Fruit fly (Drosophila melanogaster) whole organism, wandering third instar larva: ENCODE results near the gene CG44428.
A peak's percentile ranks its signal among the peaks of the same experiment; 100 is the strongest.

Experiments
- Abd-B ChIP-seq: fragments of >200 bp; optimal IDR thresholded peaks from 2 replicates; lab custom pipeline; 2017; ENCODE audit warnings: missing biosample characterization, missing genetic modification characterization
- CG32264 ChIP-seq: fragments of 200-800 bp; sonication (Bioruptor generic); optimal IDR thresholded peaks from 2 replicates; lab custom pipeline; 2016; ENCODE audit warnings: missing biosample characterization, missing genetic modification characterization
- CG9705 ChIP-seq: fragments of 200-800 bp; sonication (Bioruptor generic); optimal IDR thresholded peaks from 2 replicates; lab custom pipeline; 2018; ENCODE audit warnings: missing biosample characterization, mild to moderate bottlenecking, missing genetic modification characterization
- CrebA ChIP-seq: fragments of 200-800 bp; sonication (Bioruptor generic); optimal IDR thresholded peaks from 2 replicates; lab custom pipeline; 2016; ENCODE audit warnings: missing biosample characterization, mild to moderate bottlenecking, missing genetic modification characterization, borderline replicate concordance
- Dfd ChIP-seq: fragments of >200 bp; optimal IDR thresholded peaks from 2 replicates; lab custom pipeline; 2017; ENCODE audit warnings: missing biosample characterization, missing genetic modification characterization
- Dif ChIP-seq: fragments of 200-275, 200-300 bp; sonication (Bioruptor generic); optimal IDR thresholded peaks from 2 replicates; lab custom pipeline; 2018; ENCODE audit warnings: missing biosample characterization, missing genetic modification characterization; ENCODE audit not compliant: partially characterized antibody
- GATAd ChIP-seq: sonication (Bioruptor generic); optimal IDR thresholded peaks from 2 replicates; lab custom pipeline; 2016; ENCODE audit warnings: missing biosample characterization, missing genetic modification characterization
- HLH106 ChIP-seq: fragments of 200-800 bp; optimal IDR thresholded peaks from 3 replicates; lab custom pipeline; 2019; ENCODE audit warnings: missing biosample characterization, mild to moderate bottlenecking, missing genetic modification characterization, moderate library complexity
- Hnf4 ChIP-seq: fragments of 200-800 bp; sonication (Bioruptor generic); optimal IDR thresholded peaks from 2 replicates; lab custom pipeline; 2016; ENCODE audit warnings: missing biosample characterization, mild to moderate bottlenecking, missing genetic modification characterization
- Hr78 ChIP-seq: fragments of >200 bp; optimal IDR thresholded peaks from 2 replicates; lab custom pipeline; 2017; ENCODE audit warnings: missing biosample characterization, missing genetic modification characterization
- Hr83 ChIP-seq: fragments of 200-300 bp; sonication (Bioruptor generic); optimal IDR thresholded peaks from 2 replicates; lab custom pipeline; 2016; ENCODE audit warnings: missing biosample characterization, mild to moderate bottlenecking, missing genetic modification characterization, moderate library complexity; ENCODE audit not compliant: poor library complexity, severe bottlenecking
- Jra ChIP-seq: sonication (Bioruptor generic); optimal IDR thresholded peaks from 2 replicates; lab custom pipeline; 2016; ENCODE audit warnings: missing biosample characterization, missing genetic modification characterization
- Mio ChIP-seq: sonication (Bioruptor generic); optimal IDR thresholded peaks from 2 replicates; lab custom pipeline; 2016; ENCODE audit warnings: missing biosample characterization, missing genetic modification characterization
- Myc ChIP-seq: fragments of >200 bp; optimal IDR thresholded peaks from 2 replicates; lab custom pipeline; 2017
- N ChIP-seq: fragments of >200 bp; optimal IDR thresholded peaks from 2 replicates; lab custom pipeline; 2018; ENCODE audit warnings: missing biosample characterization, missing external identifiers, missing genetic modification characterization
- OdsH ChIP-seq: fragments of 200-800 bp; sonication (Bioruptor generic); optimal IDR thresholded peaks from 2 replicates; lab custom pipeline; 2016; ENCODE audit warnings: missing biosample characterization, mild to moderate bottlenecking, missing genetic modification characterization
- Rel ChIP-seq, 2 experiments: fragments of 200-800 bp; sonication (Bioruptor generic) in 1 of 2; optimal IDR thresholded peaks; 2 replicates in 1 of 2; 3 replicates in 1 of 2; lab custom pipeline; 2016 to 2019; ENCODE audit warnings: mild to moderate bottlenecking in 2 of 2, missing biosample characterization in 2 of 2, missing genetic modification characterization in 2 of 2, moderate library complexity in 1 of 2
- Sp1 ChIP-seq: fragments of 200-800 bp; sonication (Bioruptor generic); optimal IDR thresholded peaks from 3 replicates; lab custom pipeline; 2019; ENCODE audit warnings: missing biosample characterization, mild to moderate bottlenecking, missing genetic modification characterization, moderate library complexity
- Vsx2 ChIP-seq: fragments of 200-300, 225-300 bp; sonication (Bioruptor generic); optimal IDR thresholded peaks from 2 replicates; lab custom pipeline; 2018; ENCODE audit warnings: missing biosample characterization, missing genetic modification characterization; ENCODE audit not compliant: partially characterized antibody
- br ChIP-seq: fragments of 200-800 bp; sonication (Bioruptor generic); optimal IDR thresholded peaks from 2 replicates; lab custom pipeline; 2016; ENCODE audit warnings: missing biosample characterization, missing genetic modification characterization
- brk ChIP-seq: fragments of 200-800 bp; sonication (Bioruptor generic); optimal IDR thresholded peaks from 2 replicates; lab custom pipeline; 2016; ENCODE audit warnings: missing biosample characterization, mild to moderate bottlenecking, missing genetic modification characterization
- dl ChIP-seq, 2 experiments: fragments of 175-275, 200-275 bp in 1 of 2; fragments of 200-275 bp in 1 of 2; sonication (Bioruptor generic); optimal IDR thresholded peaks; lab custom pipeline; 2018; ENCODE audit warnings: mild to moderate bottlenecking in 2 of 2, missing biosample characterization in 2 of 2, missing genetic modification characterization in 2 of 2, moderate library complexity in 2 of 2; ENCODE audit not compliant: partially characterized antibody in 2 of 2, insufficient read depth in 1 of 2
- dmrt93B ChIP-seq: fragments of 200-800 bp; sonication (Bioruptor generic); optimal IDR thresholded peaks from 2 replicates; lab custom pipeline; 2018; ENCODE audit warnings: missing biosample characterization, mild to moderate bottlenecking, missing genetic modification characterization
- dsf ChIP-seq: sonication (Bioruptor generic); optimal IDR thresholded peaks from 2 replicates; lab custom pipeline; 2016; ENCODE audit warnings: missing biosample characterization, missing genetic modification characterization, borderline replicate concordance
- ey ChIP-seq: fragments of 200-800 bp; sonication (Bioruptor generic); optimal IDR thresholded peaks from 2 replicates; lab custom pipeline; 2016; ENCODE audit warnings: missing biosample characterization, missing genetic modification characterization
- foxo ChIP-seq, 2 experiments: fragments of 200-800 bp; sonication (Bioruptor generic); optimal IDR thresholded peaks; 2 replicates in 1 of 2; 3 replicates in 1 of 2; lab custom pipeline; 2016 to 2017; ENCODE audit warnings: missing biosample characterization in 2 of 2, missing genetic modification characterization in 2 of 2
- fru ChIP-seq: fragments of 200-800 bp; sonication (Bioruptor generic); optimal IDR thresholded peaks from 3 replicates; lab custom pipeline; 2016; ENCODE audit warnings: missing biosample characterization, mild to moderate bottlenecking, missing genetic modification characterization
- h ChIP-seq: fragments of 200-800 bp; sonication (Bioruptor generic); optimal IDR thresholded peaks from 3 replicates; lab custom pipeline; 2016; ENCODE audit warnings: missing biosample characterization, mild to moderate bottlenecking, missing genetic modification characterization
- jim ChIP-seq: fragments of 175-275, 200-325 bp; sonication (Bioruptor generic); optimal IDR thresholded peaks from 2 replicates; lab custom pipeline; 2016; ENCODE audit warnings: missing biosample characterization, mild to moderate bottlenecking, missing genetic modification characterization
- lola ChIP-seq: fragments of >200 bp; optimal IDR thresholded peaks from 2 replicates; lab custom pipeline; 2017; ENCODE audit warnings: missing biosample characterization, missing genetic modification characterization
- pan ChIP-seq: fragments of >200 bp; optimal IDR thresholded peaks from 2 replicates; lab custom pipeline; 2017
- psq ChIP-seq: fragments of 200-800 bp; sonication (Bioruptor generic); optimal IDR thresholded peaks from 3 replicates; lab custom pipeline; 2017; ENCODE audit warnings: missing biosample characterization, mild to moderate bottlenecking, missing genetic modification characterization, moderate library complexity
- rgr ChIP-seq: fragments of 200-800 bp; sonication (Bioruptor generic); optimal IDR thresholded peaks from 3 replicates; lab custom pipeline; 2016; ENCODE audit warnings: missing biosample characterization, mild to moderate bottlenecking, missing genetic modification characterization
- sage ChIP-seq: fragments of 200-800 bp; sonication (Bioruptor generic); optimal IDR thresholded peaks from 2 replicates; lab custom pipeline; 2016; ENCODE audit warnings: missing biosample characterization, mild to moderate bottlenecking, missing genetic modification characterization
- sv ChIP-seq: fragments of 200-800 bp; sonication (Bioruptor generic); optimal IDR thresholded peaks from 3 replicates; lab custom pipeline; 2016; ENCODE audit warnings: missing biosample characterization, missing genetic modification characterization
- tai ChIP-seq: sonication (Bioruptor generic); optimal IDR thresholded peaks from 2 replicates; lab custom pipeline; 2016; ENCODE audit warnings: missing biosample characterization, missing genetic modification characterization
- usp ChIP-seq: fragments of >200 bp; optimal IDR thresholded peaks from 2 replicates; lab custom pipeline; 2017; ENCODE audit warnings: missing biosample characterization, missing genetic modification characterization
- woc ChIP-seq: sonication (Bioruptor generic); optimal IDR thresholded peaks from 2 replicates; lab custom pipeline; 2016; ENCODE audit warnings: missing biosample characterization, mild to moderate bottlenecking, missing genetic modification characterization

The CG44428 gene

dm6 chrX:13530199-13530788 lies at the start of gene CG44428:
Gene CG44428 (minus strand): TSS chrX:13530249.
- peak; percentile 94 for TF ChIP-seq Dfd (GFP tag; lab: Kevin White, UChicago)
- no peak for TF ChIP-seq dl (GFP tag; optimal IDR thresholded peaks at IDR 0.05; lab: Kevin White, UChicago; ENCODE audit: insufficient read depth in 1 of 2, partially characterized antibody in 2 of 2)

dm6 chrX:13579322-13579721 lies 49.3 kb upstream of the CG44428 start:
- TF ChIP-seq dmrt93B (no peak), CG32264 (GFP tag; lab: Kevin White, UChicago) (no peak), foxo (GFP tag; optimal IDR thresholded peaks at IDR 0.05; lab: Kevin White, UChicago) (no peak), brk (GFP tag; lab: Kevin White, UChicago) (no peak), sv (no peak), dl (GFP tag; optimal IDR thresholded peaks at IDR 0.05; lab: Kevin White, UChicago; ENCODE audit: insufficient read depth in 1 of 2, partially characterized antibody in 2 of 2) (no peak), Vsx2 (GFP tag; lab: Kevin White, UChicago) (no peak), Dfd (GFP tag; lab: Kevin White, UChicago) (no peak), Mio (GFP tag; lab: Kevin White, UChicago) (no peak), psq (GFP tag; lab: Kevin White, UChicago) (no peak), usp (no peak), OdsH (GFP tag; lab: Kevin White, UChicago) (no peak), Abd-B (GFP tag; lab: Kevin White, UChicago) (no peak), GATAd (GFP tag; lab: Kevin White, UChicago) (no peak), CrebA (GFP tag; lab: Kevin White, UChicago) (no peak), sage (GFP tag; lab: Kevin White, UChicago) (no peak), fru (no peak), tai (GFP tag; lab: Kevin White, UChicago) (no peak), rgr (GFP tag; lab: Kevin White, UChicago) (no peak), lola (no peak)

- TF ChIP-seq Abd-B (GFP tag; lab: Kevin White, UChicago) = no peak
- no peak for TF ChIP-seq psq (GFP tag; lab: Kevin White, UChicago)
- TF ChIP-seq h = no peak
- no peak for TF ChIP-seq HLH106 (tag; lab: Kevin White, UChicago)
- no peak for TF ChIP-seq usp
- peak; percentile 29 for TF ChIP-seq ey
- no peak for TF ChIP-seq sage (GFP tag; lab: Kevin White, UChicago)
- peak in 1 of 2 experiments; percentile 29 for TF ChIP-seq foxo (GFP tag; optimal IDR thresholded peaks at IDR 0.05; lab: Kevin White, UChicago)
- no peak for TF ChIP-seq fru
Observed at dm6 chrX:13572382-13572781, 42.3 kb upstream of the CG44428 start.

- no peak for TF ChIP-seq dsf (GFP tag; lab: Kevin White, UChicago)
- no peak for TF ChIP-seq Dif (GFP tag; lab: Kevin White, UChicago)
- peak; percentile 1 for TF ChIP-seq tai (GFP tag; lab: Kevin White, UChicago)
- TF ChIP-seq psq (GFP tag; lab: Kevin White, UChicago) = peak; percentile 24
- TF ChIP-seq N (GFP tag; lab: Kevin White, UChicago) = no peak
- peak in 1 of 2 experiments; percentile 48 for TF ChIP-seq foxo (GFP tag; optimal IDR thresholded peaks at IDR 0.05; lab: Kevin White, UChicago)
- peak; percentile 72 for TF ChIP-seq rgr (GFP tag; lab: Kevin White, UChicago)
- TF ChIP-seq Sp1 (GFP tag; lab: Kevin White, UChicago) = peak; percentile 5
- TF ChIP-seq Abd-B (GFP tag; lab: Kevin White, UChicago) = no peak
- no peak for TF ChIP-seq Dfd (GFP tag; lab: Kevin White, UChicago)
- TF ChIP-seq ey = peak; percentile 10
- no peak for TF ChIP-seq Mio (GFP tag; lab: Kevin White, UChicago)
- peak; percentile 81 for TF ChIP-seq h
- peak; percentile 50 for TF ChIP-seq Hnf4 (GFP tag; lab: Kevin White, UChicago)
- TF ChIP-seq br = peak; percentile 47
- peak; percentile 59 for TF ChIP-seq sage (GFP tag; lab: Kevin White, UChicago)
- TF ChIP-seq OdsH (GFP tag; lab: Kevin White, UChicago) = peak; percentile 65
- no peak for TF ChIP-seq jim (GFP tag; lab: Kevin White, UChicago)
- TF ChIP-seq CG9705 = no peak
- TF ChIP-seq GATAd (GFP tag; lab: Kevin White, UChicago) = peak; percentile 36
- TF ChIP-seq lola = no peak
- TF ChIP-seq dl (GFP tag; optimal IDR thresholded peaks at IDR 0.05; lab: Kevin White, UChicago; ENCODE audit: insufficient read depth in 1 of 2, partially characterized antibody in 2 of 2) = no peak
- TF ChIP-seq Jra (GFP tag; lab: Kevin White, UChicago) = peak; percentile 22
- TF ChIP-seq CrebA (GFP tag; lab: Kevin White, UChicago) = peak; percentile 40
- TF ChIP-seq Hr83 = peak; percentile 67
- TF ChIP-seq usp = no peak
- TF ChIP-seq Hr78 (GFP tag; lab: Kevin White, UChicago) = no peak
- TF ChIP-seq brk (GFP tag; lab: Kevin White, UChicago) = peak; percentile 67
- no peak for TF ChIP-seq HLH106 (tag; lab: Kevin White, UChicago)
- TF ChIP-seq woc (GFP tag; lab: Kevin White, UChicago) = no peak
- TF ChIP-seq sv = no peak
- peak; percentile 48 for TF ChIP-seq fru
- TF ChIP-seq Myc = no peak
- peak; percentile 34 for TF ChIP-seq CG32264 (GFP tag; lab: Kevin White, UChicago)
- no peak for TF ChIP-seq Rel (GFP tag; optimal IDR thresholded peaks at IDR 0.05; lab: Kevin White, UChicago)
- peak; percentile 58 for TF ChIP-seq Rel (tag; optimal IDR thresholded peaks at IDR 0.05; lab: Kevin White, UChicago)
- TF ChIP-seq dmrt93B = no peak
- no peak for TF ChIP-seq pan
- no peak for TF ChIP-seq Vsx2 (GFP tag; lab: Kevin White, UChicago)
Observed at dm6 chrX:13570255-13570654, 40.2 kb upstream of the CG44428 start.
